Worm (Caenorhabditis elegans) whole organism, young adult: ENCODE data around the gene cyp-37A1.
"Not testable (repeated sequence)": the region's sequence is repeated elsewhere in the genome, so short reads cannot be mapped to it uniquely, and the experiment has no call there.

Experiments
- ceh-79 ChIP-seq: sonication (generic microtip); optimal IDR thresholded peaks from 2 replicates; lab custom pipeline; 2017; ENCODE audit warnings: mild to moderate bottlenecking, missing genetic modification characterization, missing compliant biosample characterization
- hsf-1 ChIP-seq: fragments of 200-800 bp; sonication (Bioruptor generic); IDR thresholded peaks from 2 replicates; pipeline ENCODE4 v1.3.6; 2022; ENCODE audit warnings: missing genetic modification reagents, missing genetic modification characterization, missing compliant biosample characterization
- madf-3 ChIP-seq: fragments of 200-800 bp; sonication (Bioruptor generic); IDR thresholded peaks from 2 replicates; pipeline ENCODE4 v1.3.6; 2022; ENCODE audit warnings: missing genetic modification reagents, missing genetic modification characterization, missing compliant biosample characterization

DNA sequence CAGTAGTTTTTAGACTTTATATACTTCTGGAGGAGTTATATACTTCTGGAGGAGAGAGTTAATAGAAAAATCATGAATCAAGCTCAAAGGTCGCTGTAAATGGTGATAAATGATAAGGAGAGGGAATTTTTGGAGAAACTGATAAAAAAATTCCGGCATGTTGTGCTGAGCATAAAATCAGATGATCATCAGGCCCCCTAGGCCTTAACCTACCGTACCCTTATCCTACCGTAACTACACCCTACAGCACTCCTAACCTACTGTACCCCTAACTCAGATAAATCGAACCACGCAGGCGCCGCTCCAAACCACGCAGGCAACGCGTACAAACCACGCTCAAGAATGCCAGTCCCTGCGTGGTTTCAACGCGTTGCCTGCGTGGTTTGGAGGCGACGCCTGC lies 16.7 kb downstream of the cyp-37A1 start, which contains the start of gene F01D5.3:
- not testable (repeated sequence) for TF ChIP-seq madf-3 (GFP tag; lab: Robert Waterston, UW); ceh-79 (tag; lab: Kevin White, UChicago); hsf-1 (GFP tag; lab: Robert Waterston, UW)
